Fruit fly (Drosophila melanogaster) whole organism, embryonic: ENCODE results near the gene CG32713.

Source experiments
- CG1024 ChIP-seq: fragments of 200-800 bp; sonication (Bioruptor generic); IDR thresholded peaks from 2 replicates; pipeline ENCODE4 v1.3.6; 2022; ENCODE audit warnings: missing biosample characterization, missing genetic modification characterization
- CG10431 ChIP-seq: fragments of 200-800 bp; sonication (Bioruptor generic); optimal IDR thresholded peaks from 3 replicates; lab custom pipeline; 2018; ENCODE audit warnings: missing biosample characterization, mild to moderate bottlenecking, missing genetic modification characterization
- CG11696 ChIP-seq: fragments of 200-800 bp; sonication (Bioruptor generic); IDR thresholded peaks from 2 replicates; pipeline ENCODE4 v1.3.6; 2022; ENCODE audit warnings: missing biosample characterization, missing genetic modification characterization
- CG12071 ChIP-seq: fragments of 200-800 bp; sonication (Bioruptor generic); optimal IDR thresholded peaks from 3 replicates; lab custom pipeline; 2018; ENCODE audit warnings: missing biosample characterization, mild to moderate bottlenecking, missing genetic modification characterization
- CG12104 ChIP-seq: fragments of 200-800 bp; sonication (Bioruptor generic); optimal IDR thresholded peaks from 3 replicates; lab custom pipeline; 2016; ENCODE audit warnings: missing biosample characterization, missing genetic modification characterization
- CG12236 ChIP-seq: fragments of 200-800 bp; sonication (Bioruptor generic); optimal IDR thresholded peaks from 2 replicates; lab custom pipeline; 2016; ENCODE audit warnings: missing biosample characterization, missing genetic modification characterization
- CG12391 ChIP-seq: fragments of 200-800 bp; sonication (Bioruptor generic); optimal IDR thresholded peaks from 3 replicates; lab custom pipeline; 2018; ENCODE audit warnings: missing biosample characterization, mild to moderate bottlenecking, missing genetic modification characterization, moderate library complexity
- CG12769 ChIP-seq: fragments of 200-800 bp; sonication (Bioruptor generic); optimal IDR thresholded peaks from 2 replicates; lab custom pipeline; 2019; ENCODE audit warnings: missing biosample characterization, mild to moderate bottlenecking, missing genetic modification characterization, moderate library complexity
- CG14667 ChIP-seq: fragments of 200-800 bp; sonication (Bioruptor generic); IDR thresholded peaks from 2 replicates; pipeline ENCODE4 v1.3.6; 2022; ENCODE audit warnings: missing biosample characterization, missing genetic modification characterization
- CG1792 ChIP-seq: fragments of 200-800 bp; sonication (Bioruptor generic); optimal IDR thresholded peaks from 2 replicates; lab custom pipeline; 2016; ENCODE audit warnings: missing biosample characterization, missing genetic modification characterization
- CG3726 ChIP-seq: fragments of 200-800 bp; sonication (Bioruptor generic); IDR thresholded peaks from 3 replicates; pipeline ENCODE4, ENCODE4 v1.3.6; 2022; ENCODE audit warnings: missing biosample characterization, missing genetic modification characterization
- CG6654 ChIP-seq: fragments of 200-800 bp; sonication (Bioruptor generic); optimal IDR thresholded peaks from 2 replicates; lab custom pipeline; 2017; ENCODE audit warnings: missing biosample characterization, mild to moderate bottlenecking, missing genetic modification characterization
- CG6765 ChIP-seq: fragments of 200-800 bp; sonication (Bioruptor generic); optimal IDR thresholded peaks from 3 replicates; lab custom pipeline; 2017; ENCODE audit warnings: missing biosample characterization, mild to moderate bottlenecking, missing genetic modification characterization
- CG7839 ChIP-seq: fragments of 200-800 bp; sonication (Bioruptor generic); optimal IDR thresholded peaks from 3 replicates; lab custom pipeline; 2018; ENCODE audit warnings: missing biosample characterization, mild to moderate bottlenecking, missing genetic modification characterization, moderate library complexity
- CG7987 ChIP-seq: fragments of 200-800 bp; sonication (Bioruptor generic); optimal IDR thresholded peaks from 2 replicates; lab custom pipeline; 2018; ENCODE audit warnings: missing biosample characterization, mild to moderate bottlenecking, missing genetic modification characterization, moderate library complexity
- CG8359 ChIP-seq: fragments of 200-800 bp; sonication (Bioruptor generic); optimal IDR thresholded peaks from 2 replicates; lab custom pipeline; 2017; ENCODE audit warnings: missing biosample characterization, mild to moderate bottlenecking, missing genetic modification characterization, borderline replicate concordance
- CHES-1-like ChIP-seq: fragments of 200-800 bp; sonication (Bioruptor generic); optimal IDR thresholded peaks from 2 replicates; lab custom pipeline; 2016; ENCODE audit warnings: missing biosample characterization, missing genetic modification characterization
- Camta ChIP-seq: fragments of 200-800 bp; sonication (Bioruptor generic); optimal IDR thresholded peaks from 2 replicates; lab custom pipeline; 2016; ENCODE audit warnings: missing biosample characterization, missing genetic modification characterization
- CkIIα-i1 ChIP-seq: fragments of 200-800 bp; sonication (Bioruptor generic); IDR thresholded peaks from 2 replicates; pipeline ENCODE4 v1.3.6; 2022; ENCODE audit warnings: missing biosample characterization, missing genetic modification characterization
- Dip2 ChIP-seq: fragments of 200-800 bp; sonication (Bioruptor generic); IDR thresholded peaks from 2 replicates; pipeline ENCODE4 v1.3.6; 2022; ENCODE audit warnings: missing biosample characterization, missing genetic modification characterization
- Doc2 ChIP-seq: fragments of 200-800 bp; sonication (Bioruptor generic); IDR thresholded peaks from 2 replicates; pipeline ENCODE4 v1.3.6; 2022; ENCODE audit warnings: missing biosample characterization, missing genetic modification characterization
- Gsc ChIP-seq: fragments of 200-800 bp; sonication (Bioruptor generic); IDR thresholded peaks from 2 replicates; pipeline ENCODE4 v1.3.6; 2022; ENCODE audit warnings: missing biosample characterization, missing genetic modification characterization
- Hand ChIP-seq: fragments of 200-800 bp; sonication (Bioruptor generic); optimal IDR thresholded peaks from 2 replicates; lab custom pipeline; 2017; ENCODE audit warnings: mild to moderate bottlenecking, missing biosample characterization, missing genetic modification reagents, missing genetic modification characterization
- Hmx ChIP-seq: fragments of 200-800 bp; sonication (Bioruptor generic); optimal IDR thresholded peaks from 2 replicates; lab custom pipeline; 2016; ENCODE audit warnings: missing biosample characterization, missing genetic modification characterization
- MESR4 ChIP-seq: fragments of 200-800 bp; sonication (Bioruptor generic); optimal IDR thresholded peaks from 2 replicates; lab custom pipeline; 2018; ENCODE audit warnings: missing biosample characterization, mild to moderate bottlenecking, missing genetic modification characterization, moderate library complexity
- MTF-1 ChIP-seq: fragments of 200-800 bp; sonication (Bioruptor generic); optimal IDR thresholded peaks from 2 replicates; lab custom pipeline; 2018; ENCODE audit warnings: missing biosample characterization, mild to moderate bottlenecking, missing genetic modification characterization, borderline replicate concordance
- Max ChIP-seq: fragments of 200-800 bp; sonication (Bioruptor generic); optimal IDR thresholded peaks from 2 replicates; lab custom pipeline; 2016; ENCODE audit warnings: missing biosample characterization, mild to moderate bottlenecking, missing genetic modification characterization
- Mes4 ChIP-seq: fragments of 200-800 bp; sonication (Bioruptor generic); optimal IDR thresholded peaks from 2 replicates; lab custom pipeline; 2016; ENCODE audit warnings: missing biosample characterization, missing genetic modification characterization
- Ptx1 ChIP-seq: fragments of 200-800 bp; sonication (Bioruptor generic); IDR thresholded peaks from 2 replicates; pipeline ENCODE4 v1.3.6; 2022; ENCODE audit warnings: missing biosample characterization, missing genetic modification characterization
- TFAM ChIP-seq: fragments of 200-800 bp; sonication (Bioruptor generic); optimal IDR thresholded peaks from 2 replicates; lab custom pipeline; 2017; ENCODE audit warnings: missing biosample characterization, missing genetic modification characterization, inconsistent platforms
- Taf1 ChIP-seq: fragments of 200-800 bp; sonication (Bioruptor generic); IDR thresholded peaks from 2 replicates; pipeline ENCODE4 v1.3.6; 2022; ENCODE audit warnings: missing biosample characterization, missing genetic modification characterization
- bigmax ChIP-seq: fragments of 200-800 bp; sonication (Bioruptor generic); optimal IDR thresholded peaks from 2 replicates; lab custom pipeline; 2018; ENCODE audit warnings: missing biosample characterization, mild to moderate bottlenecking, missing genetic modification characterization
- bsh ChIP-seq, 2 experiments: fragments of 200-800 bp; sonication (Bioruptor generic); optimal IDR thresholded peaks; 2 replicates each; lab custom pipeline; 2017 to 2018; ENCODE audit warnings: mild to moderate bottlenecking in 2 of 2, missing biosample characterization in 2 of 2, missing genetic modification characterization in 2 of 2, moderate library complexity in 1 of 2
- dimm ChIP-seq: fragments of 200-800 bp; sonication (Bioruptor generic); IDR thresholded peaks from 2 replicates; pipeline ENCODE4 v1.3.6; 2022; ENCODE audit warnings: missing biosample characterization, missing genetic modification characterization
- fd64A ChIP-seq: fragments of 200-800 bp; sonication (Bioruptor generic); optimal IDR thresholded peaks from 3 replicates; lab custom pipeline; 2018; ENCODE audit warnings: missing biosample characterization, mild to moderate bottlenecking, missing genetic modification characterization
- grn ChIP-seq: fragments of 200-800 bp; sonication (Bioruptor generic); optimal IDR thresholded peaks from 3 replicates; lab custom pipeline; 2017; ENCODE audit warnings: missing biosample characterization, missing genetic modification characterization
- gsb ChIP-seq: fragments of 200-800 bp; sonication (Bioruptor generic); IDR thresholded peaks from 2 replicates; pipeline ENCODE4 v1.3.6; 2022; ENCODE audit warnings: missing biosample characterization, missing genetic modification characterization
- her ChIP-seq: fragments of 200-800 bp; sonication (Bioruptor generic); optimal IDR thresholded peaks from 2 replicates; lab custom pipeline; 2016; ENCODE audit warnings: missing biosample characterization, missing genetic modification characterization
- hkb ChIP-seq, 2 experiments: fragments of 200-800 bp in 1 of 2; fragments of >200 bp in 1 of 2; sonication (Bioruptor generic) in 1 of 2; IDR thresholded peaks in 1 of 2; optimal IDR thresholded peaks in 1 of 2; 2 replicates each; pipeline versions ENCODE4 v1.3.6 to Lab custom; 2017 to 2022; ENCODE audit warnings: missing biosample characterization in 1 of 2, missing genetic modification characterization in 1 of 2
- nerfin-1 ChIP-seq: fragments of 200-800 bp; sonication (Bioruptor generic); optimal IDR thresholded peaks from 3 replicates; lab custom pipeline; 2019; ENCODE audit warnings: missing biosample characterization, mild to moderate bottlenecking, missing genetic modification characterization, moderate library complexity
- pum ChIP-seq: fragments of 200-800 bp; sonication (Bioruptor generic); optimal IDR thresholded peaks from 2 replicates; lab custom pipeline; 2016; ENCODE audit warnings: missing biosample characterization, missing genetic modification characterization
- pzg ChIP-seq: fragments of 200-800 bp; sonication (Bioruptor generic); optimal IDR thresholded peaks from 3 replicates; lab custom pipeline; 2018; ENCODE audit warnings: missing biosample characterization, mild to moderate bottlenecking, missing genetic modification characterization, moderate library complexity
- sd ChIP-seq: fragments of 200-800 bp; sonication (Bioruptor generic); optimal IDR thresholded peaks from 3 replicates; lab custom pipeline; 2018; ENCODE audit warnings: missing biosample characterization, mild to moderate bottlenecking, missing genetic modification characterization, moderate library complexity
- sim ChIP-seq: fragments of 200-800 bp; sonication (Bioruptor generic); IDR thresholded peaks from 2 replicates; pipeline ENCODE4 v1.3.6; 2022; ENCODE audit warnings: missing biosample characterization, missing genetic modification characterization
- sug ChIP-seq: fragments of 200-800 bp; optimal IDR thresholded peaks from 2 replicates; lab custom pipeline; 2019; ENCODE audit warnings: missing biosample characterization, mild to moderate bottlenecking, missing genetic modification characterization, moderate library complexity
- trh ChIP-seq: fragments of 200-800 bp; sonication (Bioruptor generic); optimal IDR thresholded peaks from 2 replicates; lab custom pipeline; 2016; ENCODE audit warnings: missing biosample characterization, missing genetic modification characterization
- ttk ChIP-seq: fragments of 200-800 bp; sonication (Bioruptor generic); IDR thresholded peaks from 2 replicates; pipeline ENCODE4 v2.1.2; 2022; ENCODE audit warnings: missing biosample characterization, missing genetic modification characterization
- wek ChIP-seq: fragments of 200-800 bp; sonication (Bioruptor generic); optimal IDR thresholded peaks from 3 replicates; lab custom pipeline; 2018; ENCODE audit warnings: missing biosample characterization, mild to moderate bottlenecking, missing genetic modification characterization, moderate library complexity
- zen ChIP-seq: fragments of 200-800 bp; sonication (Bioruptor generic); optimal IDR thresholded peaks from 3 replicates; lab custom pipeline; 2018; ENCODE audit warnings: missing biosample characterization, mild to moderate bottlenecking, missing genetic modification characterization, moderate library complexity
- zen2 ChIP-seq: fragments of 200-800 bp; sonication (Bioruptor generic); IDR thresholded peaks from 3 replicates; pipeline ENCODE4 v1.3.6; 2022; ENCODE audit warnings: missing biosample characterization, missing genetic modification characterization; ENCODE audit not compliant: partially characterized antibody
- zf30C ChIP-seq: fragments of 200-800 bp; sonication (Bioruptor generic); optimal IDR thresholded peaks from 3 replicates; lab custom pipeline; 2018; ENCODE audit warnings: missing biosample characterization, mild to moderate bottlenecking, missing genetic modification characterization

Gene CG32713

dm6 chrX:8409793-8410192 lies 47.6 kb downstream of the CG32713 start (continued):
- TF ChIP-seq Ptx1, result no peak
- no peak for TF ChIP-seq Gsc (GFP tag; lab: Robert Waterston, UW)
- peak; percentile 80 for TF ChIP-seq CG12071 (GFP tag; lab: Kevin White, UChicago)
- TF ChIP-seq CG6765, result peak; percentile 90
- TF ChIP-seq grn (GFP tag; lab: Kevin White, UChicago), result no peak
- TF ChIP-seq nerfin-1 (tag; lab: Kevin White, UChicago), result peak; percentile 44
- no peak for TF ChIP-seq CkIIα-i1 (GFP tag; lab: Robert Waterston, UW)
- peak; percentile 63 for TF ChIP-seq CG10431 (GFP tag; lab: Kevin White, UChicago)
- TF ChIP-seq bsh (GFP tag; optimal IDR thresholded peaks at IDR 0.05; lab: Kevin White, UChicago), result peak in 1 of 2 experiments; percentile 67
- TF ChIP-seq CG12391 (tag; lab: Kevin White, UChicago), result peak; percentile 27
- TF ChIP-seq zen, result no peak
- peak; percentile 8 for TF ChIP-seq MESR4
- no peak for TF ChIP-seq zen2 (GFP tag; lab: Robert Waterston, UW)
- TF ChIP-seq hkb (optimal IDR thresholded peaks at IDR 0.05; lab: Kevin White, UChicago), result no peak
- TF ChIP-seq hkb (GFP tag; IDR thresholded peaks at IDR 0.05; lab: Robert Waterston, UW), result peak; percentile 72
- TF ChIP-seq CG14667 (GFP tag; lab: Robert Waterston, UW), result no peak
- peak; percentile 68 for TF ChIP-seq CG7987
- no peak; the same call in 1 of the 2 replicates for TF ChIP-seq CG1024 (GFP tag; lab: Robert Waterston, UW)
- no peak for TF ChIP-seq Camta (GFP tag; lab: Kevin White, UChicago)
- peak; percentile 3 for TF ChIP-seq bigmax (GFP tag; lab: Kevin White, UChicago)
- no peak for TF ChIP-seq CG6654 (GFP tag; lab: Kevin White, UChicago)
- TF ChIP-seq Dip2, result no peak
- TF ChIP-seq Taf1 (GFP tag; lab: Robert Waterston, UW), result no peak
- no peak for TF ChIP-seq Doc2 (GFP tag; lab: Robert Waterston, UW)
- no peak for TF ChIP-seq CHES-1-like
- TF ChIP-seq CG12236 (GFP tag; lab: Kevin White, UChicago), result no peak
- no peak for TF ChIP-seq CG12104 (GFP tag; lab: Kevin White, UChicago)
- TF ChIP-seq Mes4 (GFP tag; lab: Kevin White, UChicago), result no peak
- no peak for TF ChIP-seq CG1792 (GFP tag; lab: Kevin White, UChicago)
- peak; percentile 57 for TF ChIP-seq MTF-1
- TF ChIP-seq Hmx (GFP tag; lab: Kevin White, UChicago), result no peak
- TF ChIP-seq CG3726 (GFP tag; lab: Robert Waterston, UW), result no peak
- peak; percentile 24 for TF ChIP-seq sd
- TF ChIP-seq wek, result peak; percentile 61
- TF ChIP-seq her (GFP tag; lab: Kevin White, UChicago), result peak; percentile 17
- no peak for TF ChIP-seq CG11696 (GFP tag; lab: Robert Waterston, UW)
- no peak for TF ChIP-seq sim
- no peak for TF ChIP-seq Max (GFP tag; lab: Kevin White, UChicago)
- no peak for TF ChIP-seq dimm (GFP tag; lab: Robert Waterston, UW)
- no peak for TF ChIP-seq TFAM (GFP tag; lab: Kevin White, UChicago)
- peak; percentile 38 for TF ChIP-seq CG12769 (tag; lab: Kevin White, UChicago)
- TF ChIP-seq CG8359, result peak; percentile 32
- no peak for TF ChIP-seq CG7839 (tag; lab: Kevin White, UChicago)
- TF ChIP-seq pum (GFP tag; lab: Kevin White, UChicago), result no peak
- TF ChIP-seq ttk, result no peak
- TF ChIP-seq zf30C (GFP tag; lab: Kevin White, UChicago), result peak; percentile 50
- TF ChIP-seq sug (tag; lab: Kevin White, UChicago), result peak; percentile 76
- TF ChIP-seq Hand (GFP tag; lab: Kevin White, UChicago), result peak; percentile 90
- peak; percentile 15 for TF ChIP-seq pzg
- TF ChIP-seq trh (GFP tag; lab: Kevin White, UChicago), result no peak
- TF ChIP-seq fd64A (GFP tag; lab: Kevin White, UChicago), result no peak
- peak; percentile 92 for TF ChIP-seq gsb (GFP tag; lab: Robert Waterston, UW)
